Worm (Caenorhabditis elegans) whole organism, L4/young adult: Measurements from ENCODE around the gene dmsr-14.

Source experiments
- W03F9.2 ChIP-seq: fragments of 150-350 bp; optimal IDR thresholded peaks from 2 replicates; lab custom pipeline; 2014; ENCODE audit warnings: missing biosample characterization, missing genetic modification characterization
- him-1 ChIP-seq: sonication (generic microtip); optimal IDR thresholded peaks from 2 replicates; lab custom pipeline; 2016; ENCODE audit warnings: missing genotype, missing genetic modification reagents, missing genetic modification characterization, missing compliant biosample characterization

ce11 chrV:6782260-6782659 lies 34.8 kb downstream of the dmsr-14 start:
- no peak for TF ChIP-seq him-1 (tag; lab: Kevin White, UChicago)
- no peak for TF ChIP-seq W03F9.2 (tag; lab: Kevin White, UChicago)
